Worm (Caenorhabditis elegans): ENCODE data around the gene D1025.10.

ce11 chrX:14559084-14559483 lies 42.4 kb downstream of the D1025.10 start:
- no peak for TF ChIP-seq ama-1 (optimal IDR thresholded peaks at IDR 0.05)
- no peak for TF ChIP-seq flt-1 (GFP tag; IDR thresholded peaks at IDR 0.05)
- TF ChIP-seq ceh-36 (tag; optimal IDR thresholded peaks at IDR 0.05), result no peak
- TF ChIP-seq hmbx-1 (tag; optimal IDR thresholded peaks at IDR 0.05), result no peak
